Worm (Caenorhabditis elegans): ENCODE measurements around the gene cutl-9.
A peak's percentile ranks its signal among the peaks of the same experiment; 100 is the strongest.

The cutl-9 gene

ce11 chrII:10662279-10662678 lies 40.2 kb downstream of the cutl-9 start (continued):
- no peak for TF ChIP-seq rpc-1 (optimal IDR thresholded peaks at IDR 0.05)
- no peak for TF ChIP-seq rpc-1 (tag; optimal IDR thresholded peaks at IDR 0.05)
- no peak for TF ChIP-seq C06A6.2 (GFP tag; conservative IDR thresholded peaks at IDR 0.05)
- TF ChIP-seq Y79H2A.3 (GFP tag; conservative IDR thresholded peaks at IDR 0.05), result no peak
- no peak for TF ChIP-seq aptf-3 (GFP tag; IDR thresholded peaks at IDR 0.05)
- TF ChIP-seq nhr-90 (tag; optimal IDR thresholded peaks at IDR 0.05), result no peak
- 0 out of 2 replicates have a peak, but pooled peaks have one; percentile 2 for TF ChIP-seq madf-3 (GFP tag; IDR thresholded peaks at IDR 0.05)
- no peak for TF ChIP-seq F52B5.7 (tag; optimal IDR thresholded peaks at IDR 0.05)
- TF ChIP-seq F49E8.2 (tag; optimal IDR thresholded peaks at IDR 0.05; ENCODE audit: insufficient read depth), result no peak
- TF ChIP-seq madf-6 (GFP tag; IDR thresholded peaks at IDR 0.05), result peak; percentile 22; the same call in 1 of the 2 replicates
- TF ChIP-seq nhr-120 (GFP tag; IDR thresholded peaks at IDR 0.05), result no peak
- TF ChIP-seq aptf-2 (GFP tag; conservative IDR thresholded peaks at IDR 0.05), result no peak
- no peak for TF ChIP-seq lin-54 (GFP tag; optimal IDR thresholded peaks at IDR 0.05)
- no peak for TF ChIP-seq zfh-2 (GFP tag; conservative IDR thresholded peaks at IDR 0.05)
- TF ChIP-seq F57C9.4 (tag; optimal IDR thresholded peaks at IDR 0.05), result no peak
- no peak for TF ChIP-seq madf-8 (GFP tag; conservative IDR thresholded peaks at IDR 0.05)

- TF ChIP-seq dpl-1 (GFP tag; optimal IDR thresholded peaks at IDR 0.05) (peak; percentile 22), xnd-1 (tag; optimal IDR thresholded peaks at IDR 0.05) (peak; percentile 48), lsl-1 (GFP tag; optimal IDR thresholded peaks at IDR 0.05) (peak; percentile 71), D2030.7 (GFP tag; IDR thresholded peaks at IDR 0.05) (0 out of 2 replicates have a peak, but pooled peaks have one; percentile 23), efl-1 (GFP tag; optimal IDR thresholded peaks at IDR 0.05) (peak; percentile 67), lin-26 (GFP tag; IDR thresholded peaks at IDR 0.05) (no peak), F57A8.1 (GFP tag; optimal IDR thresholded peaks at IDR 0.05) (no peak), madf-6 (GFP tag; IDR thresholded peaks at IDR 0.05) (peak; percentile 94), F33H1.4 (GFP tag; IDR thresholded peaks at IDR 0.05) (peak; percentile 45), attf-6 (GFP tag; IDR thresholded peaks at IDR 0.05) (no peak), athp-1 (tag; optimal IDR thresholded peaks at IDR 0.05) (no peak), ceh-91 (GFP tag; IDR thresholded peaks at IDR 0.05) (peak; percentile 53), ztf-25 (GFP tag; IDR thresholded peaks at IDR 0.05) (no peak), madf-8 (GFP tag; conservative IDR thresholded peaks at IDR 0.05) (peak; percentile 92)
Observed at ce11 chrII:10662698-10663097, 40.6 kb downstream of the cutl-9 start, which contains the start of gene D2089.8. Gene D2089.8 (minus strand): TSS chrII:10662781.

ce11 chrII:10665031-10665430 lies 43.0 kb downstream of the cutl-9 start, which contains the start of gene D2089.3:
Gene D2089.3 (minus strand): TSS chrII:10665131.
- no peak for TF ChIP-seq F55B11.4 (tag; optimal IDR thresholded peaks at IDR 0.05; ENCODE audit: borderline replicate concordance, insufficient read depth)
- TF ChIP-seq F22D6.2 (tag; optimal IDR thresholded peaks at IDR 0.05), result no peak
- no peak for TF ChIP-seq hsf-1 (GFP tag; IDR thresholded peaks at IDR 0.05)
- no peak for TF ChIP-seq rcor-1 (GFP tag; IDR thresholded peaks at IDR 0.05)
- TF ChIP-seq Y79H2A.3 (GFP tag; conservative IDR thresholded peaks at IDR 0.05), result no peak
- no peak for TF ChIP-seq F57C9.4 (tag; optimal IDR thresholded peaks at IDR 0.05)
- no peak for TF ChIP-seq F39B2.1 (GFP tag; IDR thresholded peaks at IDR 0.05)
- no peak for TF ChIP-seq snpc-3.4 (tag; optimal IDR thresholded peaks at IDR 0.05)
- no peak for TF ChIP-seq dpl-1 (GFP tag; optimal IDR thresholded peaks at IDR 0.05)
- no peak for TF ChIP-seq K12H6.12 (tag; optimal IDR thresholded peaks at IDR 0.05)
- TF ChIP-seq dox-1 (GFP tag; IDR thresholded peaks at IDR 0.05), result no peak
- no peak for TF ChIP-seq athp-1 (tag; optimal IDR thresholded peaks at IDR 0.05)
